Fruit fly (Drosophila melanogaster): Measurements from ENCODE around the gene Cpr12A.

dm6 chrX:13568841-13569240, 25.4 kb downstream of the Cpr12A start:
- TF ChIP-seq EcR (GFP tag; optimal IDR thresholded peaks at IDR 0.05) (no peak), Dll (optimal IDR thresholded peaks at IDR 0.05) (no peak), CG8478 (optimal IDR thresholded peaks at IDR 0.05) (no peak)

Data from whole organism.